Worm (Caenorhabditis elegans) whole organism, L1 larva: ENCODE data around the gene Y97E10AR.4.
A peak's percentile ranks its signal among the peaks of the same experiment; 100 is the strongest.

ENCODE experiments used
- C04F5.9 ChIP-seq: sonication (generic microtip); optimal IDR thresholded peaks from 2 replicates; lab custom pipeline; 2016; ENCODE audit warnings: missing genetic modification characterization, missing compliant biosample characterization
- F16B12.6 ChIP-seq: fragments of 150-350 bp; optimal IDR thresholded peaks from 2 replicates; lab custom pipeline; 2014; ENCODE audit warnings: missing biosample characterization, missing genetic modification characterization
- Y116A8C.19 ChIP-seq: sonication (generic microtip); optimal IDR thresholded peaks from 2 replicates; lab custom pipeline; 2016; ENCODE audit warnings: missing compliant biosample characterization, missing genetic modification characterization, borderline replicate concordance
- alr-1 ChIP-seq: fragments of 200-800 bp; sonication (Bioruptor generic); optimal IDR thresholded peaks from 2 replicates; lab custom pipeline; 2018; ENCODE audit warnings: borderline replicate concordance, mild to moderate bottlenecking, missing genetic modification characterization, missing compliant biosample characterization
- aly-2 ChIP-seq: fragments of 150-350 bp; optimal IDR thresholded peaks from 2 replicates; lab custom pipeline; 2014; ENCODE audit warnings: missing biosample characterization, missing genetic modification characterization
- ama-1 ChIP-seq: fragments of 150-350 bp; optimal IDR thresholded peaks from 2 replicates; lab custom pipeline; 2014
- blmp-1 ChIP-seq: fragments of 150-350 bp; optimal IDR thresholded peaks from 2 replicates; lab custom pipeline; 2014; ENCODE audit warnings: missing biosample characterization, missing genetic modification characterization
- ceh-63 ChIP-seq: fragments of 200-800 bp; sonication (Bioruptor generic); optimal IDR thresholded peaks from 2 replicates; lab custom pipeline; 2018; ENCODE audit warnings: mild to moderate bottlenecking, missing genetic modification characterization, missing compliant biosample characterization
- ceh-82 ChIP-seq, 3 experiments: fragments of 150-350 bp in 1 of 3; sonication (generic microtip) in 2 of 3; optimal IDR thresholded peaks; 2 replicates each; lab custom pipeline; 2014 to 2017; ENCODE audit warnings: missing biosample characterization in 3 of 3, missing genetic modification characterization in 3 of 3
- ceh-90 ChIP-seq: sonication (generic microtip); optimal IDR thresholded peaks from 2 replicates; lab custom pipeline; 2016; ENCODE audit warnings: missing genetic modification characterization, missing compliant biosample characterization
- ces-1 ChIP-seq: fragments of 150-350 bp; optimal IDR thresholded peaks from 2 replicates; lab custom pipeline; 2014; ENCODE audit warnings: missing biosample characterization, missing genetic modification reagents, missing genetic modification characterization
- dpl-1 ChIP-seq, 3 experiments: fragments of 150-350 bp in 2 of 3; sonication (generic microtip) in 1 of 3; optimal IDR thresholded peaks; 2 replicates each; lab custom pipeline; 2014 to 2017; ENCODE audit warnings: missing biosample characterization in 3 of 3, missing genetic modification characterization in 3 of 3, missing genetic modification reagents in 3 of 3
- dsc-1 ChIP-seq: sonication (generic microtip); optimal IDR thresholded peaks from 2 replicates; lab custom pipeline; 2016; ENCODE audit warnings: mild to moderate bottlenecking, missing genetic modification characterization, missing compliant biosample characterization
- efl-1 ChIP-seq, 4 experiments: fragments of 150-350 bp; optimal IDR thresholded peaks in 3 of 4; peaks in 1 of 4; 1 replicate in 1 of 4; 2 replicates in 3 of 4; lab custom pipeline; 2014; ENCODE audit warnings: missing biosample characterization in 2 of 4, missing genetic modification characterization in 2 of 4, missing genetic modification reagents in 2 of 4
- egl-13 ChIP-seq: sonication (generic microtip); optimal IDR thresholded peaks from 2 replicates; lab custom pipeline; 2016; ENCODE audit warnings: missing genotype, missing genetic modification reagents, missing genetic modification characterization, missing compliant biosample characterization
- egl-27 ChIP-seq, 2 experiments: fragments of 150-350 bp in 1 of 2; sonication (generic microtip); optimal IDR thresholded peaks; 3 replicates each; lab custom pipeline; 2017 to 2018; ENCODE audit warnings: missing biosample characterization in 2 of 2, missing genetic modification characterization in 2 of 2, missing genetic modification reagents in 2 of 2
- elt-2 ChIP-seq: sonication (generic microtip); optimal IDR thresholded peaks from 2 replicates; lab custom pipeline; 2016; ENCODE audit warnings: missing genetic modification characterization, mild to moderate bottlenecking, inconsistent platforms, missing compliant biosample characterization, missing genetic modification reagents
- fkh-10 ChIP-seq: sonication (generic microtip); optimal IDR thresholded peaks from 2 replicates; lab custom pipeline; 2017; ENCODE audit warnings: missing biosample characterization, missing genetic modification reagents, missing genetic modification characterization
- fkh-4 ChIP-seq: sonication (generic microtip); optimal IDR thresholded peaks from 2 replicates; lab custom pipeline; 2016; ENCODE audit warnings: missing compliant biosample characterization, missing genetic modification characterization, borderline replicate concordance
- grh-1 ChIP-seq: fragments of 200-800 bp; sonication (Bioruptor generic); IDR thresholded peaks from 2 replicates; pipeline ENCODE4 v1.3.6; 2022; ENCODE audit warnings: missing genetic modification reagents, missing genetic modification characterization, missing compliant biosample characterization
- hlh-17 ChIP-seq: fragments of 200-800 bp; sonication (Bioruptor generic); optimal IDR thresholded peaks from 2 replicates; lab custom pipeline; 2018; ENCODE audit warnings: missing genetic modification characterization, mild to moderate bottlenecking, missing compliant biosample characterization, moderate library complexity, borderline replicate concordance
- hpl-2 ChIP-seq: fragments of 150-350 bp; optimal IDR thresholded peaks from 2 replicates; lab custom pipeline; 2014; ENCODE audit warnings: missing biosample characterization, missing genetic modification reagents, missing genetic modification characterization
- irx-1 ChIP-seq: sonication (generic microtip); optimal IDR thresholded peaks from 2 replicates; lab custom pipeline; 2016; ENCODE audit warnings: missing genetic modification characterization, missing compliant biosample characterization
- lir-3 ChIP-seq: sonication (generic microtip); optimal IDR thresholded peaks from 2 replicates; lab custom pipeline; 2016; ENCODE audit warnings: mild to moderate bottlenecking, missing genetic modification characterization, moderate library complexity, missing compliant biosample characterization; ENCODE audit not compliant: poor library complexity
- lsy-2 ChIP-seq, 2 experiments: fragments of 150-350 bp; optimal IDR thresholded peaks; 2 replicates each; lab custom pipeline; 2014; ENCODE audit warnings: missing biosample characterization in 2 of 2, missing genetic modification characterization in 2 of 2
- mab-9 ChIP-seq: fragments of 200-800 bp; sonication (Bioruptor generic); IDR thresholded peaks from 2 replicates; pipeline ENCODE4 v1.3.6; 2022; ENCODE audit warnings: missing genetic modification reagents, missing genetic modification characterization, missing compliant biosample characterization
- mdl-1 ChIP-seq, 2 experiments: fragments of 150-350 bp; optimal IDR thresholded peaks; 2 replicates each; lab custom pipeline; 2014 to 2017; ENCODE audit warnings: missing biosample characterization in 2 of 2, missing genetic modification characterization in 2 of 2, inconsistent platforms in 1 of 2
- mef-2 ChIP-seq: fragments of 150-350 bp; optimal IDR thresholded peaks from 2 replicates; lab custom pipeline; 2014; ENCODE audit warnings: missing biosample characterization, missing genetic modification characterization
- mep-1 ChIP-seq: fragments of 150-350 bp; optimal IDR thresholded peaks from 2 replicates; lab custom pipeline; 2014; ENCODE audit warnings: missing biosample characterization, missing genetic modification characterization
- nhr-11 ChIP-seq: fragments of 150-350 bp; optimal IDR thresholded peaks from 2 replicates; lab custom pipeline; 2014; ENCODE audit warnings: missing biosample characterization, missing genetic modification characterization
- nhr-12 ChIP-seq: sonication (generic microtip); optimal IDR thresholded peaks from 2 replicates; lab custom pipeline; 2017; ENCODE audit warnings: missing biosample characterization, missing genetic modification characterization
- nhr-19 ChIP-seq: fragments of 200-800 bp; sonication (Bioruptor generic); conservative IDR thresholded peaks from 2 replicates; pipeline ENCODE4 v1.3.6; 2022; ENCODE audit warnings: missing genetic modification characterization, missing compliant biosample characterization
- nhr-20 ChIP-seq: sonication (generic microtip); optimal IDR thresholded peaks from 2 replicates; lab custom pipeline; 2016; ENCODE audit warnings: mild to moderate bottlenecking, missing genetic modification characterization, missing compliant biosample characterization
- nhr-28 ChIP-seq: fragments of 150-350 bp; optimal IDR thresholded peaks from 2 replicates; lab custom pipeline; 2014; ENCODE audit warnings: missing biosample characterization, missing genetic modification characterization
- nhr-47 ChIP-seq: sonication (generic microtip); optimal IDR thresholded peaks from 2 replicates; lab custom pipeline; 2016; ENCODE audit warnings: mild to moderate bottlenecking, missing genetic modification characterization, moderate library complexity, missing compliant biosample characterization
- nhr-71 ChIP-seq: sonication (generic microtip); optimal IDR thresholded peaks from 2 replicates; lab custom pipeline; 2016; ENCODE audit warnings: mild to moderate bottlenecking, missing genetic modification characterization, moderate library complexity, missing compliant biosample characterization
- nhr-77 ChIP-seq: fragments of 150-350 bp; optimal IDR thresholded peaks from 2 replicates; lab custom pipeline; 2014; ENCODE audit warnings: missing biosample characterization, missing genetic modification characterization
- nhr-85 ChIP-seq: sonication (generic microtip); peaks from one replicate; lab custom pipeline; 2016; ENCODE audit warnings: missing genetic modification characterization, inconsistent platforms, missing compliant biosample characterization
- rnt-1 ChIP-seq: sonication (generic microtip); optimal IDR thresholded peaks from 2 replicates; lab custom pipeline; 2016; ENCODE audit warnings: mild to moderate bottlenecking, missing genetic modification characterization, moderate library complexity, missing compliant biosample characterization
- skn-1 ChIP-seq: fragments of 150-350 bp; optimal IDR thresholded peaks from 2 replicates; lab custom pipeline; 2014; ENCODE audit warnings: missing biosample characterization, missing genetic modification characterization
- snpc-4 ChIP-seq: fragments of 150-350 bp; optimal IDR thresholded peaks from 2 replicates; lab custom pipeline; 2014; ENCODE audit warnings: missing biosample characterization, missing genetic modification characterization
- snu-23 ChIP-seq: sonication (generic microtip); optimal IDR thresholded peaks from 2 replicates; lab custom pipeline; 2016; ENCODE audit warnings: missing genetic modification characterization, missing compliant biosample characterization
- sox-4 ChIP-seq: sonication (generic microtip); optimal IDR thresholded peaks from 2 replicates; lab custom pipeline; 2016; ENCODE audit warnings: missing genetic modification characterization, missing compliant biosample characterization
- sup-37 ChIP-seq: fragments of 200-800 bp; sonication (Bioruptor generic); optimal IDR thresholded peaks from 2 replicates; lab custom pipeline; 2018; ENCODE audit warnings: mild to moderate bottlenecking, missing genetic modification characterization, missing compliant biosample characterization
- swsn-7 ChIP-seq: sonication (generic microtip); optimal IDR thresholded peaks from 2 replicates; lab custom pipeline; 2016; ENCODE audit warnings: missing genetic modification characterization, missing compliant biosample characterization
- tlp-1 ChIP-seq: fragments of 150-350 bp; optimal IDR thresholded peaks from 2 replicates; lab custom pipeline; 2014; ENCODE audit warnings: missing biosample characterization, missing genetic modification characterization
- unc-30 ChIP-seq: sonication (generic microtip); optimal IDR thresholded peaks from 2 replicates; lab custom pipeline; 2017; ENCODE audit warnings: missing biosample characterization, missing genetic modification characterization
- unc-86 ChIP-seq: sonication (generic microtip); optimal IDR thresholded peaks from 2 replicates; lab custom pipeline; 2016; ENCODE audit warnings: missing genetic modification characterization, missing compliant biosample characterization
- unc-98 ChIP-seq: fragments of 200-800 bp; sonication (Bioruptor generic); IDR thresholded peaks from 2 replicates; pipeline ENCODE4 v1.3.6; 2022; ENCODE audit warnings: missing genetic modification characterization, missing compliant biosample characterization
- vab-15 ChIP-seq: sonication (generic microtip); optimal IDR thresholded peaks from 2 replicates; lab custom pipeline; 2017; ENCODE audit warnings: missing genotype, mild to moderate bottlenecking, missing genetic modification characterization, missing compliant biosample characterization
- xbp-1 ChIP-seq: sonication (generic microtip); optimal IDR thresholded peaks from 2 replicates; lab custom pipeline; 2016; ENCODE audit warnings: missing genetic modification characterization, missing compliant biosample characterization
- ztf-11 ChIP-seq, 2 experiments: sonication (generic microtip); optimal IDR thresholded peaks; 2 replicates each; lab custom pipeline; 2016 to 2017; ENCODE audit warnings: missing genetic modification characterization in 2 of 2, missing biosample characterization in 1 of 2, missing compliant biosample characterization in 1 of 2

Y97E10AR.4 gene

DNA sequence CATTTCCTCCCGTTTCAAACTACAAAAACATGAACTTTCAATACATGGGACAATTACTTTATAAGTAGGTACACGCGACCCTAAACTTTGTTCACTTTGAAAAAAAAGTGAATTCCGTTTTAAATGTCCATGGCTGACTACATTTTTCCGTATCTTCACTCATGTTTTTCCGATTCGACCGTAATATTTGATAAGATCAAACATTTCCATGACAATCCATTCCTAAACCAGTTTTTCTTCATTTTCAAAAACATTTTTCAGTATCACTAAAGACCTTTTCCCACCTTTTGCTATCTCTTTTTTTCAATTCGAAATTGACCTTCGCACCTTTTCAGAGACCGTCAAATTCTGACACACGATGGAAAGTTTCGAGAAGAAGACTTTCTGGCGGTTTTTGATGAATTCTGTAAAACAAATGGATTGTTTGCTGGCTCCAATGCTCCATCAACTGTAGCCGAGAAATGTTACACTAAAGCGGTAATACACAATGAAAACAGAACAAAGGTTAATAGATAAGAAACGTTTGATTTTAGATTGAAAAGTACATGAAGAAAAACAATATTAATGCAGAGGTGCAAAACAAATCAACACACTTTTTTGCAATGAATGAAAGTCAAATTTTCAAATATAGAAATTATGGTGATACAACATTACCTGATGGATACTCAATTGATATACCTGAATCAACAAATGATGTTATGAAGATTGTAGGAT is 17.6 kb upstream of the Y97E10AR.4 start:
- TF ChIP-seq ces-1 (GFP tag; lab: Kevin White, UChicago): no peak
- no peak for TF ChIP-seq dpl-1 (GFP tag; optimal IDR thresholded peaks at IDR 0.05; lab: Kevin White, UChicago)
- no peak for TF ChIP-seq F16B12.6
- no peak for TF ChIP-seq snpc-4
- peak; percentile 74 for TF ChIP-seq grh-1 (GFP tag; lab: Robert Waterston, UW)
- TF ChIP-seq ztf-11 (tag; optimal IDR thresholded peaks at IDR 0.05; lab: Kevin White, UChicago): no peak
- no peak for TF ChIP-seq egl-27 (tag; optimal IDR thresholded peaks at IDR 0.05; lab: Kevin White, UChicago)
- TF ChIP-seq hlh-17 (GFP tag; lab: Kevin White, UChicago): no peak
- no peak for TF ChIP-seq nhr-28 (tag; lab: Kevin White, UChicago)
- TF ChIP-seq unc-98 (GFP tag; lab: Robert Waterston, UW): no peak
- TF ChIP-seq Y116A8C.19 (tag; lab: Kevin White, UChicago): no peak
- TF ChIP-seq vab-15 (tag; lab: Kevin White, UChicago): no peak
- no peak for TF ChIP-seq sox-4
- TF ChIP-seq alr-1 (tag; lab: Kevin White, UChicago): no peak
- TF ChIP-seq skn-1 (tag; lab: Kevin White, UChicago): no peak
- no peak for TF ChIP-seq tlp-1 (tag; lab: Kevin White, UChicago)
- TF ChIP-seq elt-2 (tag; lab: Kevin White, UChicago): no peak
- TF ChIP-seq nhr-47 (tag; lab: Kevin White, UChicago): no peak
- no peak for TF ChIP-seq unc-86
- TF ChIP-seq ama-1 (lab: Kevin White, UChicago): no peak
- TF ChIP-seq efl-1 (optimal IDR thresholded peaks at IDR 0.05; lab: Kevin White, UChicago): no peak
- TF ChIP-seq efl-1 (GFP tag; optimal IDR thresholded peaks at IDR 0.05 in 1 of 2; lab: Kevin White, UChicago): peak in 1 of 2 experiments; percentile 54
- TF ChIP-seq irx-1 (tag; lab: Kevin White, UChicago): no peak
- TF ChIP-seq rnt-1: no peak
- no peak for TF ChIP-seq swsn-7
- no peak for TF ChIP-seq nhr-19 (GFP tag; lab: Robert Waterston, UW)
- no peak for TF ChIP-seq mab-9 (GFP tag; lab: Robert Waterston, UW)
- TF ChIP-seq sup-37 (GFP tag; lab: Kevin White, UChicago): no peak
- TF ChIP-seq lir-3: no peak
- TF ChIP-seq ceh-82 (tag; optimal IDR thresholded peaks at IDR 0.05; lab: Kevin White, UChicago): no peak
- no peak for TF ChIP-seq nhr-12
- TF ChIP-seq nhr-77 (tag; lab: Kevin White, UChicago): no peak
- peak; percentile 21 for TF ChIP-seq nhr-71
- peak in 1 of 2 experiments; percentile 53 for TF ChIP-seq lsy-2 (tag; optimal IDR thresholded peaks at IDR 0.05; lab: Kevin White, UChicago)
- no peak for TF ChIP-seq ceh-63 (GFP tag; lab: Kevin White, UChicago)
- TF ChIP-seq mef-2 (tag; lab: Kevin White, UChicago): no peak
- peak; percentile 43 for TF ChIP-seq snu-23 (GFP tag; lab: Kevin White, UChicago)
- no peak for TF ChIP-seq unc-30
- TF ChIP-seq blmp-1: peak; percentile 82
- no peak for TF ChIP-seq hpl-2 (GFP tag; lab: Kevin White, UChicago)
- peak; percentile 90 for TF ChIP-seq nhr-85 (tag; lab: Kevin White, UChicago)
- TF ChIP-seq xbp-1 (tag; lab: Kevin White, UChicago): no peak
- TF ChIP-seq fkh-10: no peak
- no peak for TF ChIP-seq nhr-11 (tag; lab: Kevin White, UChicago)
- TF ChIP-seq dsc-1: no peak
- no peak for TF ChIP-seq mdl-1 (tag; optimal IDR thresholded peaks at IDR 0.05; lab: Kevin White, UChicago)
- TF ChIP-seq nhr-20 (tag; lab: Kevin White, UChicago): peak; percentile 56
- TF ChIP-seq C04F5.9 (tag; lab: Kevin White, UChicago): no peak
- no peak for TF ChIP-seq mep-1 (tag; lab: Kevin White, UChicago)
- TF ChIP-seq egl-13 (tag; lab: Kevin White, UChicago): no peak
- no peak for TF ChIP-seq ceh-90 (tag; lab: Kevin White, UChicago)
- no peak for TF ChIP-seq fkh-4
- TF ChIP-seq aly-2 (tag; lab: Kevin White, UChicago): no peak
